Fruit fly (Drosophila melanogaster) whole organism, embryonic: ENCODE data around the gene CG32487.
A peak's percentile ranks its signal among the peaks of the same experiment; 100 is the strongest.

ENCODE experiments used
- BEAF-32 ChIP-seq: fragments of 200-800 bp; sonication (Bioruptor generic); optimal IDR thresholded peaks from 3 replicates; lab custom pipeline; 2017; ENCODE audit warnings: missing biosample characterization, missing genetic modification characterization, mild to moderate bottlenecking, moderate library complexity, missing genetic modification reagents
- Bdp1 ChIP-seq: fragments of 200-800 bp; sonication (Bioruptor generic); optimal IDR thresholded peaks from 3 replicates; lab custom pipeline; 2016; ENCODE audit warnings: missing biosample characterization, missing genetic modification characterization
- CG11504 ChIP-seq: fragments of 200-800 bp; sonication (Bioruptor generic); optimal IDR thresholded peaks from 3 replicates; lab custom pipeline; 2019; ENCODE audit warnings: missing biosample characterization, mild to moderate bottlenecking, missing genetic modification characterization, moderate library complexity
- CG13123 ChIP-seq: fragments of 200-800 bp; sonication (Bioruptor generic); optimal IDR thresholded peaks from 2 replicates; lab custom pipeline; 2016; ENCODE audit warnings: missing biosample characterization, missing genetic modification characterization
- CG14050 ChIP-seq: fragments of 200-800 bp; sonication (Bioruptor generic); IDR thresholded peaks from 3 replicates; pipeline ENCODE4 v1.3.6; 2022; ENCODE audit warnings: missing biosample characterization, missing genetic modification characterization
- CG14441 ChIP-seq: fragments of 200-800 bp; sonication (Bioruptor generic); IDR thresholded peaks from 2 replicates; pipeline ENCODE4 v1.3.6; 2022; ENCODE audit warnings: missing biosample characterization, missing genetic modification characterization
- CG17568 ChIP-seq: fragments of 200-800 bp; sonication (Bioruptor generic); optimal IDR thresholded peaks from 2 replicates; lab custom pipeline; 2018; ENCODE audit warnings: missing biosample characterization, mild to moderate bottlenecking, missing genetic modification characterization, moderate library complexity
- CG17802 ChIP-seq: fragments of 200-800 bp; sonication (Bioruptor generic); optimal IDR thresholded peaks from 2 replicates; lab custom pipeline; 2018; ENCODE audit warnings: missing biosample characterization, mild to moderate bottlenecking, missing genetic modification characterization, moderate library complexity
- CG18599 ChIP-seq: fragments of 200-800 bp; sonication (Bioruptor generic); optimal IDR thresholded peaks from 3 replicates; lab custom pipeline; 2017; ENCODE audit warnings: missing biosample characterization, missing genetic modification characterization, mild to moderate bottlenecking, moderate library complexity, missing genetic modification reagents
- CG31441 ChIP-seq: fragments of 200-800 bp; sonication (Bioruptor generic); IDR thresholded peaks from 2 replicates; pipeline ENCODE4 v1.3.6; 2022; ENCODE audit warnings: missing biosample characterization, missing genetic modification characterization
- CG33213 ChIP-seq: fragments of 200-800 bp; sonication (Bioruptor generic); optimal IDR thresholded peaks from 3 replicates; lab custom pipeline; 2016; ENCODE audit warnings: missing biosample characterization, missing genetic modification characterization
- CG3407 ChIP-seq: fragments of 200-800 bp; sonication (Bioruptor generic); optimal IDR thresholded peaks from 2 replicates; lab custom pipeline; 2018; ENCODE audit warnings: missing biosample characterization, mild to moderate bottlenecking, missing genetic modification characterization
- CG4404 ChIP-seq: fragments of 200-800 bp; sonication (Bioruptor generic); IDR thresholded peaks from 2 replicates; pipeline ENCODE4 v1.3.6; 2022; ENCODE audit warnings: missing biosample characterization, missing genetic modification characterization
- CG6791 ChIP-seq: fragments of 200-800 bp; sonication (Bioruptor generic); IDR thresholded peaks from 3 replicates; pipeline ENCODE4 v1.3.6; 2022; ENCODE audit warnings: missing biosample characterization, missing genetic modification characterization; ENCODE audit not compliant: partially characterized antibody
- CG6813 ChIP-seq: fragments of 200-800 bp; sonication (Bioruptor generic); optimal IDR thresholded peaks from 2 replicates; lab custom pipeline; 2017; ENCODE audit warnings: missing biosample characterization, missing genetic modification characterization, mild to moderate bottlenecking, moderate library complexity, missing genetic modification reagents
- CG7357 ChIP-seq: fragments of 200-800 bp; sonication (Bioruptor generic); IDR thresholded peaks from 3 replicates; pipeline ENCODE4 v1.3.6; 2022; ENCODE audit warnings: missing biosample characterization, missing genetic modification characterization
- CG8359 ChIP-seq: fragments of 200-800 bp; sonication (Bioruptor generic); optimal IDR thresholded peaks from 2 replicates; lab custom pipeline; 2017; ENCODE audit warnings: missing biosample characterization, mild to moderate bottlenecking, missing genetic modification characterization, borderline replicate concordance
- CG8388 ChIP-seq: fragments of 200-800 bp; sonication (Bioruptor generic); optimal IDR thresholded peaks from 2 replicates; lab custom pipeline; 2019; ENCODE audit warnings: missing biosample characterization, mild to moderate bottlenecking, missing genetic modification characterization, moderate library complexity
- CG8944 ChIP-seq: fragments of 200-800 bp; sonication (Bioruptor generic); optimal IDR thresholded peaks from 3 replicates; lab custom pipeline; 2016; ENCODE audit warnings: missing biosample characterization, missing genetic modification characterization
- CoRest ChIP-seq: fragments of 200-800 bp; sonication (Bioruptor generic); optimal IDR thresholded peaks from 3 replicates; lab custom pipeline; 2018; ENCODE audit warnings: missing biosample characterization, mild to moderate bottlenecking, missing genetic modification characterization, moderate library complexity
- Doc3 ChIP-seq: fragments of 200-800 bp; sonication (Bioruptor generic); IDR thresholded peaks from 3 replicates; pipeline ENCODE4 v1.3.6; 2022; ENCODE audit warnings: missing biosample characterization, missing genetic modification characterization; ENCODE audit not compliant: partially characterized antibody
- Ets97D ChIP-seq: fragments of 200-800 bp; sonication (Bioruptor generic); optimal IDR thresholded peaks from 3 replicates; lab custom pipeline; 2016; ENCODE audit warnings: missing biosample characterization, missing genetic modification characterization
- Fer1 ChIP-seq: fragments of 200-800 bp; sonication (Bioruptor generic); optimal IDR thresholded peaks from 2 replicates; lab custom pipeline; 2017; ENCODE audit warnings: missing biosample characterization, mild to moderate bottlenecking, missing genetic modification characterization
- MTF-1 ChIP-seq: fragments of 200-800 bp; sonication (Bioruptor generic); optimal IDR thresholded peaks from 2 replicates; lab custom pipeline; 2018; ENCODE audit warnings: missing biosample characterization, mild to moderate bottlenecking, missing genetic modification characterization, borderline replicate concordance
- Oli ChIP-seq: fragments of 200-800 bp; sonication (Bioruptor generic); optimal IDR thresholded peaks from 2 replicates; lab custom pipeline; 2018; ENCODE audit warnings: missing biosample characterization, mild to moderate bottlenecking, missing genetic modification characterization, moderate library complexity
- TFAM ChIP-seq: fragments of 200-800 bp; sonication (Bioruptor generic); optimal IDR thresholded peaks from 2 replicates; lab custom pipeline; 2017; ENCODE audit warnings: missing biosample characterization, missing genetic modification characterization, inconsistent platforms
- ap ChIP-seq: fragments of 200-800 bp; sonication (Bioruptor generic); IDR thresholded peaks from 2 replicates; pipeline ENCODE4 v1.3.6; 2022; ENCODE audit warnings: missing biosample characterization, missing genetic modification characterization
- br ChIP-seq: fragments of >200 bp; optimal IDR thresholded peaks from 2 replicates; lab custom pipeline; 2017
- bsh ChIP-seq, 2 experiments: fragments of 200-800 bp; sonication (Bioruptor generic); optimal IDR thresholded peaks; 2 replicates each; lab custom pipeline; 2017 to 2018; ENCODE audit warnings: mild to moderate bottlenecking in 2 of 2, missing biosample characterization in 2 of 2, missing genetic modification characterization in 2 of 2, moderate library complexity in 1 of 2
- cg ChIP-seq: fragments of 200-800 bp; sonication (Bioruptor generic); optimal IDR thresholded peaks from 3 replicates; lab custom pipeline; 2019; ENCODE audit warnings: missing biosample characterization, mild to moderate bottlenecking, missing genetic modification characterization, moderate library complexity
- crc ChIP-seq: fragments of 200-800 bp; sonication (Bioruptor generic); optimal IDR thresholded peaks from 2 replicates; lab custom pipeline; 2016; ENCODE audit warnings: missing biosample characterization, missing genetic modification characterization
- cwo ChIP-seq: fragments of 200-800 bp; sonication (Bioruptor generic); optimal IDR thresholded peaks from 3 replicates; lab custom pipeline; 2017; ENCODE audit warnings: missing biosample characterization, missing genetic modification characterization, mild to moderate bottlenecking, moderate library complexity, missing genetic modification reagents
- da ChIP-seq: fragments of 200-800 bp; sonication (Bioruptor generic); optimal IDR thresholded peaks from 2 replicates; lab custom pipeline; 2016; ENCODE audit warnings: missing biosample characterization, missing genetic modification characterization
- dpn ChIP-seq, 2 experiments: fragments of 200-800 bp; sonication (Bioruptor generic); optimal IDR thresholded peaks; 3 replicates each; lab custom pipeline; 2016; ENCODE audit warnings: missing biosample characterization in 2 of 2, missing genetic modification characterization in 2 of 2
- fu2 ChIP-seq: fragments of 200-800 bp; sonication (Bioruptor generic); optimal IDR thresholded peaks from 2 replicates; lab custom pipeline; 2016; ENCODE audit warnings: missing biosample characterization, missing genetic modification characterization
- gcm2 ChIP-seq: fragments of 200-800 bp; sonication (Bioruptor generic); optimal IDR thresholded peaks from 2 replicates; lab custom pipeline; 2016; ENCODE audit warnings: missing biosample characterization, missing genetic modification characterization
- grau ChIP-seq: fragments of 200-800 bp; optimal IDR thresholded peaks from 3 replicates; lab custom pipeline; 2019; ENCODE audit warnings: missing biosample characterization, mild to moderate bottlenecking, missing genetic modification characterization, moderate library complexity
- grn ChIP-seq: fragments of 200-800 bp; sonication (Bioruptor generic); optimal IDR thresholded peaks from 3 replicates; lab custom pipeline; 2017; ENCODE audit warnings: missing biosample characterization, missing genetic modification characterization
- her ChIP-seq: fragments of 200-800 bp; sonication (Bioruptor generic); optimal IDR thresholded peaks from 2 replicates; lab custom pipeline; 2016; ENCODE audit warnings: missing biosample characterization, missing genetic modification characterization
- kah ChIP-seq: fragments of 200-800 bp; sonication (Bioruptor generic); optimal IDR thresholded peaks from 2 replicates; lab custom pipeline; 2018; ENCODE audit warnings: missing biosample characterization, mild to moderate bottlenecking, missing genetic modification characterization
- lbe ChIP-seq: fragments of 200-800 bp; sonication (Bioruptor generic); optimal IDR thresholded peaks from 2 replicates; lab custom pipeline; 2016; ENCODE audit warnings: missing biosample characterization, mild to moderate bottlenecking, missing genetic modification characterization
- nau ChIP-seq: fragments of 200-800 bp; sonication (Bioruptor generic); optimal IDR thresholded peaks from 3 replicates; lab custom pipeline; 2017; ENCODE audit warnings: missing biosample characterization, mild to moderate bottlenecking, missing genetic modification characterization, missing genetic modification reagents
- p53 ChIP-seq: fragments of 200-800 bp; sonication (Bioruptor generic); optimal IDR thresholded peaks from 2 replicates; lab custom pipeline; 2016; ENCODE audit warnings: missing biosample characterization, missing genetic modification characterization
- stwl ChIP-seq: fragments of 200-800 bp; sonication (Bioruptor generic); optimal IDR thresholded peaks from 3 replicates; lab custom pipeline; 2018; ENCODE audit warnings: missing biosample characterization, mild to moderate bottlenecking, missing genetic modification characterization, moderate library complexity
- tx ChIP-seq: fragments of 200-800 bp; sonication (Bioruptor generic); optimal IDR thresholded peaks from 2 replicates; lab custom pipeline; 2016; ENCODE audit warnings: missing biosample characterization, missing genetic modification characterization
- unc-4 ChIP-seq: fragments of 200-800 bp; sonication (Bioruptor generic); IDR thresholded peaks from 2 replicates; pipeline ENCODE4 v1.3.6; 2022; ENCODE audit warnings: missing biosample characterization, missing genetic modification characterization; ENCODE audit not compliant: partially characterized antibody
- unpg ChIP-seq: fragments of 200-800 bp; sonication (Bioruptor generic); optimal IDR thresholded peaks from 3 replicates; lab custom pipeline; 2018; ENCODE audit warnings: missing biosample characterization, mild to moderate bottlenecking, missing genetic modification characterization, moderate library complexity
- vvl ChIP-seq: fragments of 200-800 bp; sonication (Bioruptor generic); IDR thresholded peaks from 2 replicates; pipeline ENCODE4 v1.3.6; 2022; ENCODE audit warnings: missing biosample characterization, missing genetic modification characterization

Gene CG32487

DNA sequence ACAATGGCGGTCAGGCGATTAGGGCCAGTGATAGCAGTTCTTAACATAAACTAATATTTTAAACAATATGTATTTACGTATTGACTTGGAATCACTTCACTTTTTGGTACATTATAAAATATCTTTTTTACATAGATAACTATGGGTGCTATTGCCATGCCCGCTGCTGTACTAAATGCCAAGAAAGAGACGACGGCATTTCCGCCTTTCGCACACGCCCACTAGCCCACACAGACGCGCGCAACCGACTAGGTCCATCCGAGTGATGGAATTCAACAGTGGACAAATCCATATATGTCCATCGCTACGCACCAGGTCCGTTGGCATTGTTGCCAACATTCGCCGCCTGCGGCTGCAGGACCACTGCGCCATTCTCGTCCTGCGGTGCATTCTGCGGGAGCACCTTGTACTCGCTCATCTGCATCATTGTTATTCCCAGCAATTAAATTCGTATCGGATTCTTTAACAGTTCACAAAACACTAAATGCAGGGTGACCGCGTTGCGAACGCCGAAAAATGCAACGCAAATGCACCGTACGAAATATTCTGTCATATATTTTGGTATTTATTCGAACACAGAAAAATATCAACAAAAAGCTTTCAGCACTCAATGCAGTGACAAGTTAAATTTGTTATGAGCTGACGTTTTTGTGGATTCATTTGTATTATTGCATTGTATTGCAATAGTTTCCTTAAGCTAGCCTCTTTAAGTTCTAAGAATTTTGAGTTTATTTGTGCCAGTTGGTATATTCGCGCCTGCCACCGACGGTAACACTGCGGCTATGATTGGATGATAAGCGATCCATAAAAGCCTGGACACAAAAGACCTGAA, 29.5 kb upstream of the CG32487 start, which contains the start of the genes scramb2 and Sk2 (continued):
- peak; percentile 87 for TF ChIP-seq CG3407 (GFP tag; lab: Kevin White, UChicago)
- peak; percentile 68 for TF ChIP-seq da (GFP tag; lab: Kevin White, UChicago)
- TF ChIP-seq CG14441 (GFP tag; lab: Robert Waterston, UW) = peak; percentile 93
- TF ChIP-seq BEAF-32 (GFP tag; lab: Kevin White, UChicago) = peak; percentile 31
- TF ChIP-seq fu2 (GFP tag; lab: Kevin White, UChicago) = peak; percentile 66
- peak; percentile 81 for TF ChIP-seq CG13123 (GFP tag; lab: Kevin White, UChicago)
- peak; percentile 82 for TF ChIP-seq her
- TF ChIP-seq cwo = peak; percentile 93
- TF ChIP-seq unc-4 (GFP tag; lab: Robert Waterston, UW) = no peak
- peak; percentile 94 for TF ChIP-seq nau
- peak; percentile 85 for TF ChIP-seq gcm2 (GFP tag; lab: Kevin White, UChicago)
- TF ChIP-seq Doc3 (GFP tag; lab: Robert Waterston, UW) = no peak
- TF ChIP-seq crc (GFP tag; lab: Kevin White, UChicago) = peak; percentile 81
- TF ChIP-seq CG4404 (GFP tag; lab: Robert Waterston, UW) = peak; percentile 82
- TF ChIP-seq bsh (GFP tag; optimal IDR thresholded peaks at IDR 0.05; lab: Kevin White, UChicago) = peak; percentile 94 to 96
- TF ChIP-seq lbe (GFP tag; lab: Kevin White, UChicago) = peak; percentile 93
- TF ChIP-seq MTF-1 (GFP tag; lab: Kevin White, UChicago) = peak; percentile 93
- peak; percentile 94 for TF ChIP-seq CG17568 (GFP tag; lab: Kevin White, UChicago)
- peak; percentile 94 for TF ChIP-seq ap (GFP tag; lab: Robert Waterston, UW)
- peak; percentile 95 for TF ChIP-seq Oli (tag; lab: Kevin White, UChicago)
- peak; percentile 96 for TF ChIP-seq CG6813 (GFP tag; lab: Kevin White, UChicago)
- no peak for TF ChIP-seq p53
- peak; percentile 91 for TF ChIP-seq CG14050 (GFP tag; lab: Robert Waterston, UW)
- TF ChIP-seq CG8944 (GFP tag; lab: Kevin White, UChicago) = peak; percentile 76
- peak; percentile 96 for TF ChIP-seq Fer1 (GFP tag; lab: Kevin White, UChicago)
- no peak for TF ChIP-seq CG6791 (GFP tag; lab: Robert Waterston, UW)
- TF ChIP-seq unpg = peak; percentile 97
- TF ChIP-seq vvl (GFP tag; lab: Robert Waterston, UW) = peak; percentile 98
- peak; percentile 60 for TF ChIP-seq Ets97D (GFP tag; lab: Kevin White, UChicago)
- TF ChIP-seq CG31441 (GFP tag; lab: Robert Waterston, UW) = peak; percentile 97
- TF ChIP-seq br (lab: Kevin White, UChicago) = no peak
- peak; percentile 55 for TF ChIP-seq stwl (tag; lab: Kevin White, UChicago)
- no peak for TF ChIP-seq cg (GFP tag; lab: Kevin White, UChicago)

DNA sequence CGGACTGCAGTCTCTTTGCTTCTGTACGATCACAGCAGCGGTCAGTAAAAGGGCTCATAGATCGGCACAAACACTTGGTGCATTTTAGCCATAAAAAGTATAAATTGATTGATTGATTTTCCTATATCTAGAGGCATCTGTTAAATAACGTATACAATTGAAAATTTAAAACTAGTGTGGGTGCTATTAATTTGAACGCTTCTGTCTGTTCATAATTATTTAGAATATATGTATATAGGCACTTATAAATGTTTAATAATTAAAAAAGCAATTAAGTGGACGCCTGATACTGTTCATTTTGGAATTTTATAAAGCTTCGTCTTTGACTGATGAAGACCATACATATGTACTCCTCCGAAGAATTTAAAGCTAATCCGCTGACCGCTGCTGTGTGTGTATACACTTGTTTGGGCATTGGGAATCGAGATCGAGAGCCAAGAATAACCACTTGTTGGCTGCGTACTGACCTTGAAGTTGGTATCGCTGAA, 28.2 kb upstream of the CG32487 start:
- TF ChIP-seq CG17568 (GFP tag; lab: Kevin White, UChicago) (no peak), Bdp1 (GFP tag; lab: Kevin White, UChicago) (no peak), grau (peak; percentile 56), CG8359 (GFP tag; lab: Kevin White, UChicago) (peak; percentile 16), grn (GFP tag; lab: Kevin White, UChicago) (no peak), CG8388 (GFP tag; lab: Kevin White, UChicago) (peak; percentile 28), TFAM (GFP tag; lab: Kevin White, UChicago) (no peak), tx (GFP tag; lab: Kevin White, UChicago) (no peak), CG7357 (GFP tag; lab: Robert Waterston, UW) (0 out of 3 replicates have a peak, but pooled peaks have one; percentile 17), CG11504 (tag; lab: Kevin White, UChicago) (peak; percentile 70), kah (peak; percentile 71), CG18599 (peak; percentile 8), dpn (GFP tag; optimal IDR thresholded peaks at IDR 0.05; lab: Kevin White, UChicago) (peak in 1 of 2 experiments; percentile 33), CG33213 (GFP tag; lab: Kevin White, UChicago) (no peak), CoRest (tag; lab: Kevin White, UChicago) (peak; percentile 42), CG17802 (tag; lab: Kevin White, UChicago) (no peak)
